Fruit fly (Drosophila melanogaster): ENCODE data around the gene narya.

narya gene

dm6 chrX:19505334-19506185, 30.7 kb downstream of the narya start (continued):
- TF ChIP-seq Bgb (GFP tag; IDR thresholded peaks at IDR 0.05; ENCODE audit: partially characterized antibody) (peak; percentile 90), CG18599 (GFP tag; optimal IDR thresholded peaks at IDR 0.05) (peak; percentile 66), Atf6 (GFP tag; IDR thresholded peaks at IDR 0.05) (0 out of 2 replicates have a peak, but pooled peaks have one; percentile 27), E2f2 (GFP tag; IDR thresholded peaks at IDR 0.05) (peak; percentile 56), nerfin-1 (tag; optimal IDR thresholded peaks at IDR 0.05) (no peak), Sry-δ (GFP tag; optimal IDR thresholded peaks at IDR 0.05) (peak; percentile 83), CG10462 (GFP tag; optimal IDR thresholded peaks at IDR 0.05) (no peak), CG11695 (GFP tag; IDR thresholded peaks at IDR 0.05) (0 out of 3 replicates have a peak, but pooled peaks have one; percentile 16), CG1647 (GFP tag; optimal IDR thresholded peaks at IDR 0.05) (no peak), ato (GFP tag; IDR thresholded peaks at IDR 0.05; ENCODE audit: partially characterized antibody) (peak; percentile 62; the same call in 1 of the 2 replicates), da (GFP tag; optimal IDR thresholded peaks at IDR 0.05) (peak; percentile 17), CG9817 (tag; optimal IDR thresholded peaks at IDR 0.05) (no peak), CG2889 (GFP tag; IDR thresholded peaks at IDR 0.05) (no peak), gt (GFP tag; IDR thresholded peaks at IDR 0.05) (no peak), CG7786 (GFP tag; optimal IDR thresholded peaks at IDR 0.05) (peak; percentile 38), jumu (GFP tag; optimal IDR thresholded peaks at IDR 0.05) (no peak), croc (GFP tag; conservative IDR thresholded peaks at IDR 0.05) (no peak), CG4424 (GFP tag; optimal IDR thresholded peaks at IDR 0.05) (peak; percentile 6), CG13296 (GFP tag; optimal IDR thresholded peaks at IDR 0.05) (no peak), CG13123 (GFP tag; optimal IDR thresholded peaks at IDR 0.05) (no peak), CG13775 (GFP tag; optimal IDR thresholded peaks at IDR 0.05) (peak; percentile 2), CG14014 (GFP tag; IDR thresholded peaks at IDR 0.05) (0 out of 2 replicates have a peak, but pooled peaks have one; percentile 10), psq (GFP tag; optimal IDR thresholded peaks at IDR 0.05) (peak; percentile 93), lab (GFP tag; optimal IDR thresholded peaks at IDR 0.05) (no peak), HLH4C (GFP tag; IDR thresholded peaks at IDR 0.05; ENCODE audit: partially characterized antibody) (peak; percentile 80), CG33557 (GFP tag; optimal IDR thresholded peaks at IDR 0.05) (no peak), chm (GFP tag; IDR thresholded peaks at IDR 0.05) (0 out of 2 replicates have a peak, but pooled peaks have one; percentile 6), grau (tag; optimal IDR thresholded peaks at IDR 0.05) (no peak), CG8944 (GFP tag; optimal IDR thresholded peaks at IDR 0.05) (no peak), hb (GFP tag; IDR thresholded peaks at IDR 0.05; ENCODE audit: partially characterized antibody) (peak; percentile 62; the same call in 1 of the 3 replicates), dmrt11E (tag; optimal IDR thresholded peaks at IDR 0.05) (no peak), CG4854 (GFP tag; optimal IDR thresholded peaks at IDR 0.05) (no peak), CG9609 (GFP tag; optimal IDR thresholded peaks at IDR 0.05) (peak; percentile 10), Vsx1 (GFP tag; optimal IDR thresholded peaks at IDR 0.05) (no peak), CG42726 (GFP tag; IDR thresholded peaks at IDR 0.05; ENCODE audit: partially characterized antibody) (peak; percentile 27; the same call in 1 of the 2 replicates), crp (GFP tag; optimal IDR thresholded peaks at IDR 0.05) (peak; percentile 42 to 89), CG11456 (GFP tag; IDR thresholded peaks at IDR 0.05) (peak; percentile 54; the same call in 1 of the 3 replicates), bsh (GFP tag; optimal IDR thresholded peaks at IDR 0.05) (no peak), bowl (GFP tag; IDR thresholded peaks at IDR 0.05) (no peak), Fer2 (tag; optimal IDR thresholded peaks at IDR 0.05) (no peak), Ada2b (GFP tag; IDR thresholded peaks at IDR 0.05) (0 out of 2 replicates have a peak, but pooled peaks have one; percentile 22), nau (GFP tag; optimal IDR thresholded peaks at IDR 0.05) (no peak), z (GFP tag; IDR thresholded peaks at IDR 0.05) (no peak), CG1832 (GFP tag; optimal IDR thresholded peaks at IDR 0.05) (no peak), ro (GFP tag; IDR thresholded peaks at IDR 0.05) (no peak), CG15479 (GFP tag; optimal IDR thresholded peaks at IDR 0.05) (peak; percentile 88), Dek (tag; optimal IDR thresholded peaks at IDR 0.05) (peak; percentile 21)
